Worm (Caenorhabditis elegans): Measurements from ENCODE around the gene col-142.

col-142 gene

ce11 chrV:6830755-6831227 lies at the start of gene col-142:
Gene col-142, plus strand, starts transcription at chrV:6831177.
- no peak for TF ChIP-seq dmd-9 (GFP tag; IDR thresholded peaks at IDR 0.05)
- peak; percentile 9 for TF ChIP-seq nhr-28 (tag; optimal IDR thresholded peaks at IDR 0.05)

- TF ChIP-seq spr-1 (tag; optimal IDR thresholded peaks at IDR 0.05) (no peak), lsy-2 (tag; optimal IDR thresholded peaks at IDR 0.05) (no peak), daf-12 (tag; optimal IDR thresholded peaks at IDR 0.05) (no peak), dmd-6 (GFP tag; IDR thresholded peaks at IDR 0.05) (no peak), zip-11 (GFP tag; IDR thresholded peaks at IDR 0.05) (no peak), nhr-42 (GFP tag; IDR thresholded peaks at IDR 0.05) (no peak), lin-29 (GFP tag; IDR thresholded peaks at IDR 0.05) (no peak)
Measured at ce11 chrV:6782260-6782659, 48.7 kb upstream of the col-142 start.

- TF ChIP-seq lin-1 (GFP tag; IDR thresholded peaks at IDR 0.05), result no peak
- TF ChIP-seq ces-1 (GFP tag; optimal IDR thresholded peaks at IDR 0.05), result no peak
- peak; percentile 61 for TF ChIP-seq unc-130 (GFP tag; optimal IDR thresholded peaks at IDR 0.05)
- TF ChIP-seq dmd-8 (GFP tag; IDR thresholded peaks at IDR 0.05), result 0 out of 2 replicates have a peak, but pooled peaks have one; percentile 40
- TF ChIP-seq lin-38 (GFP tag; IDR thresholded peaks at IDR 0.05), result 0 out of 2 replicates have a peak, but pooled peaks have one; percentile 19
- TF ChIP-seq nhr-42 (GFP tag; IDR thresholded peaks at IDR 0.05), result no peak
- TF ChIP-seq unc-62 (GFP tag; optimal IDR thresholded peaks at IDR 0.05 in 1 of 2), result peak in 1 of 2 experiments; percentile 63
- no peak for TF ChIP-seq unc-62 (tag; optimal IDR thresholded peaks at IDR 0.05)
- TF ChIP-seq madf-5 (GFP tag; IDR thresholded peaks at IDR 0.05), result peak in 1 of 2 experiments; percentile 35; a peak in 1 of 4 replicates
- TF ChIP-seq F49E8.2 (tag; optimal IDR thresholded peaks at IDR 0.05; ENCODE audit: borderline replicate concordance), result peak; percentile 21
- 0 out of 2 replicates have a peak, but pooled peaks have one; percentile 16 for TF ChIP-seq pha-4 (GFP tag; IDR thresholded peaks at IDR 0.05)
- TF ChIP-seq pha-4 (tag; optimal IDR thresholded peaks at IDR 0.05), result no peak
- no peak for TF ChIP-seq Y75B8A.6 (GFP tag; IDR thresholded peaks at IDR 0.05)
Measured at ce11 chrV:6783044-6783625, 47.8 kb upstream of the col-142 start.

DNA sequence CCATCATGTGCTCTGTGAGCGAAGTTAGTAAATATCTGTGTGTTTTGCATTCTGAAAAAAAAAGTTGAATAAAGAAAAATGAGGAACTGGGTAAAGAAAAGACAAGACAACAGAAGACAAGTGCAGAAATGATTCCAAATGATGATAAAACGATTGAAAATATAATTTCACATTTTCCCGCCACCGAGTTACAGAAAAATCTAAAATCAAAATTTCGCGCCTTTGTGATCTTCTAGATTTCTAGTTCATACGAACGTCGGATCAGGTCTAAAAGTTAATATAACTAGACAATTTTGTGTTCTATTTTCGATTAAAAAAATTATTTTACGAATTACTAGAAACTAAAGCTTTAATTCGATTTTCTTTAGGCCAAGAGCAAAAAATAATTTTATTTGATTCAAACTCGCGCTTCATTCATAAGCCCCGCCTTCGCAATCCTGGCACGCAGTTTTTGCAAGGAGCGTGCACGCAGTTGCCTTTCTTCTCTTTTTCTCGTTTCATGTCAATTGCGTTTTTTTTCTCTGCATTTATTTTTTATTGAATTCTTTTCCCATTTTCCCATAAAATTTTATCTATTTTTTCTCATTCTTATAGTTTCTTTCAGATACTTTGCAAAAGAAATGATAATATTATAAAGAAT lies 46.0 kb upstream of the col-142 start, which contains the start of the genes spn-4 and spe-39:
spn-4 (minus strand) TSS at position 51 of the 640 bp plus-strand sequence.
spe-39 (plus strand) TSS at position 599 of the 640 bp plus-strand sequence.
- TF ChIP-seq hmg-1.1 (GFP tag; IDR thresholded peaks at IDR 0.05) (peak; percentile 70; the same call in 1 of the 2 replicates), cey-2 (tag; optimal IDR thresholded peaks at IDR 0.05; ENCODE audit: borderline replicate concordance, insufficient read depth) (no peak), ceh-20 (GFP tag; IDR thresholded peaks at IDR 0.05) (peak; percentile 47; the same call in 1 of the 2 replicates), vab-7 (GFP tag; IDR thresholded peaks at IDR 0.05) (no peak), daf-16 (GFP tag; optimal IDR thresholded peaks at IDR 0.05) (peak in 1 of 2 experiments; percentile 17), daf-16 (tag; optimal IDR thresholded peaks at IDR 0.05) (no peak), mes-2 (tag; optimal IDR thresholded peaks at IDR 0.05; ENCODE audit: poor library complexity, severe bottlenecking) (peak; percentile 93), dmd-6 (GFP tag; IDR thresholded peaks at IDR 0.05) (peak; percentile 53; the same call in 1 of the 2 replicates), F37D6.2 (tag; optimal IDR thresholded peaks at IDR 0.05) (peak; percentile 2), F49E8.2 (tag; optimal IDR thresholded peaks at IDR 0.05; ENCODE audit: borderline replicate concordance) (peak; percentile 13), nhr-6 (tag; optimal IDR thresholded peaks at IDR 0.05) (peak; percentile 76), hif-1 (tag; optimal IDR thresholded peaks at IDR 0.05) (peak in 1 of 2 experiments; percentile 32), T20F7.1 (GFP tag; optimal IDR thresholded peaks at IDR 0.05) (peak; percentile 13), F44E2.7 (GFP tag; IDR thresholded peaks at IDR 0.05) (no peak), nhr-77 (tag; optimal IDR thresholded peaks at IDR 0.05) (peak; percentile 26), aha-1 (tag) (no peak), lin-1 (GFP tag; IDR thresholded peaks at IDR 0.05) (peak; percentile 43; the same call in 1 of the 2 replicates), fkh-10 (GFP tag; optimal IDR thresholded peaks at IDR 0.05) (peak; percentile 22), T26A8.4 (GFP tag; IDR thresholded peaks at IDR 0.05) (peak; percentile 57), rbr-2 (tag; optimal IDR thresholded peaks at IDR 0.05) (peak; percentile 40), hlh-11 (tag; optimal IDR thresholded peaks at IDR 0.05) (peak; percentile 39), unc-130 (GFP tag; optimal IDR thresholded peaks at IDR 0.05) (peak; percentile 33), nhr-111 (GFP tag; optimal IDR thresholded peaks at IDR 0.05) (no peak), daf-12 (tag; optimal IDR thresholded peaks at IDR 0.05) (no peak), dpl-1 (GFP tag; optimal IDR thresholded peaks at IDR 0.05) (peak; percentile 94), spr-1 (tag; optimal IDR thresholded peaks at IDR 0.05) (peak; percentile 36), mdl-1 (tag; optimal IDR thresholded peaks at IDR 0.05) (peak in 1 of 2 experiments; percentile 16), snpc-1.2 (GFP tag; IDR thresholded peaks at IDR 0.05) (0 out of 2 replicates have a peak, but pooled peaks have one; percentile 51)

Measured in whole organism, L4 larva.